Fruit fly (Drosophila melanogaster): ENCODE data around the gene betaNACtes1.

betaNACtes1 gene

dm6 chrX:14169068-14169642 is 3.3 kb downstream of the betaNACtes1 start, which contains the start of gene CG12480 (continued):
- TF ChIP-seq CG34422 (GFP tag; IDR thresholded peaks at IDR 0.05) = no peak
- no peak for TF ChIP-seq ap (GFP tag; IDR thresholded peaks at IDR 0.05)
- no peak for TF ChIP-seq CG2116 (GFP tag; optimal IDR thresholded peaks at IDR 0.05)
- no peak for TF ChIP-seq tin (GFP tag; optimal IDR thresholded peaks at IDR 0.05)
- TF ChIP-seq sna (GFP tag; IDR thresholded peaks at IDR 0.05; ENCODE audit: partially characterized antibody) = no peak
- peak; percentile 38 for TF ChIP-seq CG1233 (GFP tag; optimal IDR thresholded peaks at IDR 0.05)
- no peak for TF ChIP-seq CG9876 (GFP tag; optimal IDR thresholded peaks at IDR 0.05)
- peak; percentile 79 for TF ChIP-seq Atf6 (GFP tag; IDR thresholded peaks at IDR 0.05)
- no peak for TF ChIP-seq CG4854 (GFP tag; optimal IDR thresholded peaks at IDR 0.05)
- TF ChIP-seq CG12769 (tag; optimal IDR thresholded peaks at IDR 0.05) = peak; percentile 77
- TF ChIP-seq btn (GFP tag; optimal IDR thresholded peaks at IDR 0.05) = no peak
- no peak for TF ChIP-seq MTF-1 (GFP tag; optimal IDR thresholded peaks at IDR 0.05; ENCODE audit: borderline replicate concordance)
- no peak for TF ChIP-seq CG10462 (GFP tag; optimal IDR thresholded peaks at IDR 0.05)
- no peak for TF ChIP-seq Lhr (GFP tag; optimal IDR thresholded peaks at IDR 0.05)
- TF ChIP-seq CG11085 (GFP tag; IDR thresholded peaks at IDR 0.05) = 0 out of 2 replicates have a peak, but pooled peaks have one; percentile 25
- TF ChIP-seq Jarid2 (GFP tag; optimal IDR thresholded peaks at IDR 0.05) = no peak
- peak; percentile 40 for TF ChIP-seq CG8924 (tag; optimal IDR thresholded peaks at IDR 0.05)
- TF ChIP-seq Adf1 (GFP tag; IDR thresholded peaks at IDR 0.05) = no peak; the same call in 1 of the 2 replicates
- TF ChIP-seq CG42726 (GFP tag; IDR thresholded peaks at IDR 0.05; ENCODE audit: partially characterized antibody) = no peak
- peak; percentile 31 for TF ChIP-seq mirr (GFP tag; optimal IDR thresholded peaks at IDR 0.05)
- TF ChIP-seq CG30403 (GFP tag; optimal IDR thresholded peaks at IDR 0.05) = peak; percentile 40
- TF ChIP-seq grn (GFP tag; optimal IDR thresholded peaks at IDR 0.05) = no peak
- no peak for TF ChIP-seq nerfin-2 (GFP tag; IDR thresholded peaks at IDR 0.05; ENCODE audit: partially characterized antibody)
- peak; percentile 64 for TF ChIP-seq Fer3 (tag; optimal IDR thresholded peaks at IDR 0.05)
- no peak for TF ChIP-seq ase (GFP tag; IDR thresholded peaks at IDR 0.05)
- TF ChIP-seq vnd (GFP tag; IDR thresholded peaks at IDR 0.05; ENCODE audit: partially characterized antibody) = no peak
- TF ChIP-seq Doc3 (GFP tag; IDR thresholded peaks at IDR 0.05; ENCODE audit: partially characterized antibody) = no peak

- TF ChIP-seq CG2120 (GFP tag; optimal IDR thresholded peaks at IDR 0.05) (no peak), CG11398 (GFP tag; optimal IDR thresholded peaks at IDR 0.05) (no peak), Aef1 (GFP tag; IDR thresholded peaks at IDR 0.05) (no peak), tx (GFP tag; optimal IDR thresholded peaks at IDR 0.05) (no peak), YL-1 (GFP tag; optimal IDR thresholded peaks at IDR 0.05) (no peak), Vsx1 (GFP tag; optimal IDR thresholded peaks at IDR 0.05) (no peak), da (GFP tag; optimal IDR thresholded peaks at IDR 0.05) (no peak), E2f1 (GFP tag; IDR thresholded peaks at IDR 0.05) (no peak), CG18476 (GFP tag; optimal IDR thresholded peaks at IDR 0.05) (no peak), gcm (GFP tag; optimal IDR thresholded peaks at IDR 0.05) (no peak), CG4820 (GFP tag; optimal IDR thresholded peaks at IDR 0.05) (no peak), CkIIα-i1 (GFP tag; IDR thresholded peaks at IDR 0.05) (no peak)
Observed at dm6 chrX:14153689-14154088, 18.7 kb downstream of the betaNACtes1 start.

DNA sequence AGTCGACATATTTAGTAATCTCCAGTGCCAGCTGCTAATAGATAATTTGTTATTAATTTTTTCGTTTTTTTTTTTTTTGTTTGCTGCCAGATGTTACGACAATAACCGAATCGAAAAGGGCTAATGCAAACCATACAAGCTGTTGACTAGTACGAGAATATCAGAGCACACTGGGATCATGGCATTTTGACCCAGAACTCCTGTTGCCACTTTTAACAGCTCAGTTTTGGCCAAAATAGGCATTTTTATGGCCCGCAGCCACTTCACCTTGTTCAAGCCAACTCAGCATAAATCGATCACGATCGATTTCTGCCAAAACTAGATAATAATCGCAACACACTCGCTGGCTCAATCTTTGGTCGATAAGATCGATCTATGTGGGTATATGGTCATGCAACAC is 20.5 kb downstream of the betaNACtes1 start, which contains the start of gene CG12479:
Gene CG12479 (minus strand): TSS at position 101 of the 400 bp plus-strand sequence.
- TF ChIP-seq row (GFP tag; IDR thresholded peaks at IDR 0.05) (no peak), Kr (GFP tag; optimal IDR thresholded peaks at IDR 0.05) (no peak), Mes4 (GFP tag; optimal IDR thresholded peaks at IDR 0.05) (no peak), ro (GFP tag; IDR thresholded peaks at IDR 0.05) (no peak), Antp (GFP tag; optimal IDR thresholded peaks at IDR 0.05) (no peak), Fer3 (tag; optimal IDR thresholded peaks at IDR 0.05) (no peak), HLH54F (GFP tag; optimal IDR thresholded peaks at IDR 0.05) (no peak), slbo (GFP tag; IDR thresholded peaks at IDR 0.05) (no peak), CG8388 (GFP tag; optimal IDR thresholded peaks at IDR 0.05) (no peak), Scr (GFP tag; IDR thresholded peaks at IDR 0.05; ENCODE audit: partially characterized antibody) (no peak), CG8944 (GFP tag; optimal IDR thresholded peaks at IDR 0.05) (no peak), CG6813 (GFP tag; optimal IDR thresholded peaks at IDR 0.05) (no peak)

Data from whole organism, embryonic.